Worm (Caenorhabditis elegans): ENCODE data around the gene hrpu-1.

The hrpu-1 gene

DNA sequence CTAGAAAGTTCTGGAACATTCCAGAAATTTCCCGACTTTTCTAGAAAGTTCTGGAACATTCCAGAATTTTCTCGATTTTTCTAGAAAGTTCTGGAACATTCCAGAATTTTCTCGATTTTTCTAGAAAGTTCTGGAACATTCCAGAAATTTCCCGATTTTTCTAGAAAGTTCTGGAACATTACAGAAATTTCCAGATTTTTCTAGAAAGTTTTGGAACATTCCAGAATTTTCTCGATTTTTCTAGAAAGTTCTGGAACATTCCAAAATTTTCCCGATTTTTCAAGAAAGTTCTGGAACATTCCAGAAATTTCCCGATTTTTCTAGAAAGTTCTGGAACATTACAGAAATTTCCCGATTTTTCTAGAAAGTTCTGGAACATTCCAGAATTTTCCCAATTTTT lies 19.7 kb downstream of the hrpu-1 start (continued):
- TF ChIP-seq D1046.2 (GFP tag; IDR thresholded peaks at IDR 0.05) = peak; percentile 80; the same call in 1 of the 2 replicates
- peak; percentile 88 for TF ChIP-seq arid-1 (GFP tag; conservative IDR thresholded peaks at IDR 0.05)
- peak; percentile 69 for TF ChIP-seq ZK337.2 (GFP tag; IDR thresholded peaks at IDR 0.05)
- peak; percentile 93 for TF ChIP-seq vab-7 (GFP tag; IDR thresholded peaks at IDR 0.05)
- peak; percentile 99 for TF ChIP-seq mdt-29 (GFP tag; IDR thresholded peaks at IDR 0.05)
- TF ChIP-seq lim-7 (GFP tag; IDR thresholded peaks at IDR 0.05) = peak; percentile 78

- TF ChIP-seq nhr-48 (tag; optimal IDR thresholded peaks at IDR 0.05) (no peak), nhr-11 (tag; optimal IDR thresholded peaks at IDR 0.05) (no peak), attf-4 (tag; optimal IDR thresholded peaks at IDR 0.05) (no peak), dmd-6 (GFP tag; IDR thresholded peaks at IDR 0.05) (no peak), aha-1 (tag) (peak; percentile 5), ZK337.2 (GFP tag; IDR thresholded peaks at IDR 0.05) (no peak), nhr-25 (tag; optimal IDR thresholded peaks at IDR 0.05; ENCODE audit: borderline replicate concordance, insufficient read depth) (no peak)
Measured at ce11 chrIV:15063789-15064188, 24.4 kb downstream of the hrpu-1 start.

ce11 chrIV:15065653-15066052 lies 26.2 kb downstream of the hrpu-1 start, which contains the start of gene Y41E3.18:
TSS of gene Y41E3.18 (minus strand) at chrIV:15065753.
- TF ChIP-seq ceh-44 (GFP tag; IDR thresholded peaks at IDR 0.05) (no peak), ceh-32 (tag; optimal IDR thresholded peaks at IDR 0.05; ENCODE audit: poor library complexity) (no peak), F37D6.2 (tag; optimal IDR thresholded peaks at IDR 0.05) (no peak), arid-1 (GFP tag; conservative IDR thresholded peaks at IDR 0.05) (no peak), ZK337.2 (GFP tag; IDR thresholded peaks at IDR 0.05) (no peak), egl-43 (GFP tag; IDR thresholded peaks at IDR 0.05) (no peak), daf-19 (GFP tag; conservative IDR thresholded peaks at IDR 0.05) (no peak), nhr-48 (tag; optimal IDR thresholded peaks at IDR 0.05) (no peak), lin-39 (tag; optimal IDR thresholded peaks at IDR 0.05) (no peak), nhr-28 (tag; optimal IDR thresholded peaks at IDR 0.05) (no peak), skn-1 (tag; optimal IDR thresholded peaks at IDR 0.05) (no peak), F10B5.3 (tag; optimal IDR thresholded peaks at IDR 0.05) (no peak), nhr-6 (tag; optimal IDR thresholded peaks at IDR 0.05) (no peak), lsy-2 (tag; optimal IDR thresholded peaks at IDR 0.05) (no peak), daf-8 (GFP tag; IDR thresholded peaks at IDR 0.05) (no peak)

DNA sequence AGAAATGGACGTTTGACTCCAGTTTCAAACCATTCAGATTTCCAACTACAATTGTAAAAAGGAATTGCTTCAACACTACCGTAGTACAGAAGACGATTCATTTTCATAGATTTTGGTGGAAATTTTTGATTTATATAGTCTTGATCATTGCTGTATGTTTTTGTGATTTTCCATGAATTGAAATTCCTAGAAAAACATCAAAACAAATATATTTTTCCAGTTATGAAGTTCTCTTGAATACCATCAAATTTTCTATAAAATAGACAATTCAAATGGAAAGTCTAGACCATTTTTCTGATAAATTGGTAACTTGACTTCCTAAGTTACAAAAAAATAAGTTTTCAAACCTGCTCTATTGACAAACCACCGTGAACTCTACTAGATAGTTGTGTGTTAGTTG lies 29.4 kb downstream of the hrpu-1 start, which contains the start of gene srt-48:
Gene srt-48, minus strand, starts transcription at position 101 of the 400 bp plus-strand sequence.
- no peak for TF ChIP-seq lim-7 (GFP tag; IDR thresholded peaks at IDR 0.05)
- TF ChIP-seq saeg-2 (GFP tag; IDR thresholded peaks at IDR 0.05) = no peak
- no peak for TF ChIP-seq nhr-76 (tag; optimal IDR thresholded peaks at IDR 0.05)
- no peak for TF ChIP-seq nhr-10 (tag; optimal IDR thresholded peaks at IDR 0.05)
- no peak for TF ChIP-seq madf-5 (GFP tag; IDR thresholded peaks at IDR 0.05)

DNA sequence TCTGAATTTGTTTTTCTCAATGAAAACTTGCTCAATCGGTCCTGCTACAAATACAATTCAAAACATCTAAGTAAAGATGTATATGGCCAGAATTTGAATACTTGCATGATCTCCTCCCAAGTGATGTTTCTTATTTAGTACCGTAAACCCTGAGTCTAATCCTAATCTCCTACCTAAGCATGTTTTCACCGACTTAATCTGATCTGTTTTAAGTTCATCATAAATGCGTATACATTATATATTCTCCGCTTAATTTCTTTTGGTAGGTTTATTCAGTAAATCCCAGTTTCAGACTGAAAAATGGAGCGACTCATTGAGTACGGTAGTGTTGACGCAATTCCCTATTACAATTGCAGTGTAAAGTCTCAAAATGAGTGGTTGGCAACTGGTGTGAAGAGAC lies 35.0 kb downstream of the hrpu-1 start, which contains the start of gene srt-50:
Gene srt-50, plus strand, starts transcription at position 301 of the 400 bp plus-strand sequence.
- TF ChIP-seq nhr-42 (GFP tag; IDR thresholded peaks at IDR 0.05) (no peak), zfp-2 (tag; optimal IDR thresholded peaks at IDR 0.05) (no peak), zag-1 (tag; optimal IDR thresholded peaks at IDR 0.05) (no peak), ceh-32 (tag; optimal IDR thresholded peaks at IDR 0.05; ENCODE audit: poor library complexity) (no peak), unc-62 (GFP tag; optimal IDR thresholded peaks at IDR 0.05 in 1 of 2) (no peak), unc-62 (tag; optimal IDR thresholded peaks at IDR 0.05) (no peak), unc-130 (GFP tag; optimal IDR thresholded peaks at IDR 0.05) (no peak), tag-97 (GFP tag; IDR thresholded peaks at IDR 0.05) (no peak), ZK337.2 (GFP tag; IDR thresholded peaks at IDR 0.05) (no peak), F37D6.2 (tag; optimal IDR thresholded peaks at IDR 0.05) (no peak), madf-5 (GFP tag; IDR thresholded peaks at IDR 0.05) (no peak), dpl-1 (GFP tag; optimal IDR thresholded peaks at IDR 0.05) (no peak), mep-1 (tag; optimal IDR thresholded peaks at IDR 0.05) (no peak), dmd-9 (GFP tag; IDR thresholded peaks at IDR 0.05) (no peak), spr-1 (tag; optimal IDR thresholded peaks at IDR 0.05) (no peak), hlh-11 (tag; optimal IDR thresholded peaks at IDR 0.05) (no peak), ctbp-1 (GFP tag; IDR thresholded peaks at IDR 0.05) (no peak), snpc-4 (tag; optimal IDR thresholded peaks at IDR 0.05) (no peak), Y5F2A.4 (GFP tag; optimal IDR thresholded peaks at IDR 0.05) (no peak), nhr-11 (tag; optimal IDR thresholded peaks at IDR 0.05) (no peak), ceh-62 (tag; optimal IDR thresholded peaks at IDR 0.05) (no peak)
